Fruit fly (Drosophila melanogaster) whole organism, embryonic: ENCODE data around the gene Sym.
A peak's percentile ranks its signal among the peaks of the same experiment; 100 is the strongest.

ENCODE experiments used
- Abd-B ChIP-seq: fragments of 200-800 bp; sonication (Bioruptor generic); optimal IDR thresholded peaks from 2 replicates; lab custom pipeline; 2018; ENCODE audit warnings: missing biosample characterization, mild to moderate bottlenecking, missing genetic modification characterization, moderate library complexity
- Blimp-1 ChIP-seq: fragments of 200-800 bp; sonication (Bioruptor generic); optimal IDR thresholded peaks from 3 replicates; lab custom pipeline; 2018; ENCODE audit warnings: missing biosample characterization, missing genetic modification characterization, mild to moderate bottlenecking, moderate library complexity, missing genetic modification reagents
- CG10366 ChIP-seq: fragments of 200-800 bp; sonication (Bioruptor generic); IDR thresholded peaks from 2 replicates; pipeline ENCODE4 v1.3.6; 2022; ENCODE audit warnings: missing biosample characterization, missing genetic modification characterization
- CG11398 ChIP-seq: fragments of 200-800 bp; sonication (Bioruptor generic); optimal IDR thresholded peaks from 2 replicates; lab custom pipeline; 2016; ENCODE audit warnings: missing biosample characterization, missing genetic modification characterization
- CG11695 ChIP-seq: fragments of 200-800 bp; sonication (Bioruptor generic); IDR thresholded peaks from 3 replicates; pipeline ENCODE4 v1.3.6; 2022; ENCODE audit warnings: missing biosample characterization, missing genetic modification characterization
- CG11723 ChIP-seq: fragments of 200-800 bp; sonication (Bioruptor generic); optimal IDR thresholded peaks from 2 replicates; lab custom pipeline; 2017; ENCODE audit warnings: missing biosample characterization, mild to moderate bottlenecking, missing genetic modification characterization
- CG12769 ChIP-seq: fragments of 200-800 bp; sonication (Bioruptor generic); optimal IDR thresholded peaks from 2 replicates; lab custom pipeline; 2019; ENCODE audit warnings: missing biosample characterization, mild to moderate bottlenecking, missing genetic modification characterization, moderate library complexity
- CG13424 ChIP-seq: fragments of 200-800 bp; sonication (Bioruptor generic); optimal IDR thresholded peaks from 2 replicates; lab custom pipeline; 2019; ENCODE audit warnings: missing biosample characterization, mild to moderate bottlenecking, missing genetic modification characterization, moderate library complexity
- CG15073 ChIP-seq: fragments of 200-800 bp; sonication (Bioruptor generic); optimal IDR thresholded peaks from 2 replicates; lab custom pipeline; 2016; ENCODE audit warnings: missing biosample characterization, missing genetic modification characterization
- CG18262 ChIP-seq: fragments of 200-800 bp; optimal IDR thresholded peaks from 3 replicates; lab custom pipeline; 2019; ENCODE audit warnings: missing biosample characterization, mild to moderate bottlenecking, missing genetic modification characterization, moderate library complexity
- CG2875 ChIP-seq: fragments of 200-800 bp; sonication (Bioruptor generic); optimal IDR thresholded peaks from 2 replicates; lab custom pipeline; 2017; ENCODE audit warnings: missing biosample characterization, mild to moderate bottlenecking, missing genetic modification characterization, missing genetic modification reagents
- CG3847 ChIP-seq: fragments of 200-800 bp; sonication (Bioruptor generic); IDR thresholded peaks from 2 replicates; pipeline ENCODE4 v1.3.6; 2022; ENCODE audit warnings: missing biosample characterization, missing genetic modification characterization
- CG4282 ChIP-seq: fragments of 200-800 bp; sonication (Bioruptor generic); optimal IDR thresholded peaks from 2 replicates; lab custom pipeline; 2016; ENCODE audit warnings: missing biosample characterization, missing genetic modification characterization
- CG7839 ChIP-seq: fragments of 200-800 bp; sonication (Bioruptor generic); optimal IDR thresholded peaks from 3 replicates; lab custom pipeline; 2018; ENCODE audit warnings: missing biosample characterization, mild to moderate bottlenecking, missing genetic modification characterization, moderate library complexity
- CG7928 ChIP-seq: fragments of 200-800 bp; sonication (Bioruptor generic); optimal IDR thresholded peaks from 2 replicates; lab custom pipeline; 2017; ENCODE audit warnings: missing biosample characterization, mild to moderate bottlenecking, missing genetic modification characterization
- CG8944 ChIP-seq: fragments of 200-800 bp; sonication (Bioruptor generic); optimal IDR thresholded peaks from 3 replicates; lab custom pipeline; 2016; ENCODE audit warnings: missing biosample characterization, missing genetic modification characterization
- CG9727 ChIP-seq: fragments of 200-800 bp; sonication (Bioruptor generic); optimal IDR thresholded peaks from 3 replicates; lab custom pipeline; 2017; ENCODE audit warnings: missing biosample characterization, mild to moderate bottlenecking, missing genetic modification characterization
- CTCF ChIP-seq: fragments of 200-800 bp; sonication (Bioruptor generic); optimal IDR thresholded peaks from 2 replicates; lab custom pipeline; 2017; ENCODE audit warnings: missing biosample characterization, mild to moderate bottlenecking, missing genetic modification characterization, moderate library complexity
- CoRest ChIP-seq: fragments of 200-800 bp; sonication (Bioruptor generic); optimal IDR thresholded peaks from 3 replicates; lab custom pipeline; 2018; ENCODE audit warnings: missing biosample characterization, mild to moderate bottlenecking, missing genetic modification characterization, moderate library complexity
- Dbx ChIP-seq: fragments of 200-800 bp; sonication (Bioruptor generic); IDR thresholded peaks from 3 replicates; pipeline ENCODE4 v1.3.6; 2022; ENCODE audit warnings: missing biosample characterization, missing genetic modification characterization
- E2f2 ChIP-seq: fragments of 200-800 bp; sonication (Bioruptor generic); IDR thresholded peaks from 2 replicates; pipeline ENCODE4 v1.3.6; 2022; ENCODE audit warnings: missing biosample characterization, missing genetic modification characterization
- Fer2 ChIP-seq: fragments of 200-800 bp; sonication (Bioruptor generic); optimal IDR thresholded peaks from 2 replicates; lab custom pipeline; 2018; ENCODE audit warnings: missing biosample characterization, mild to moderate bottlenecking, missing genetic modification characterization, moderate library complexity
- Gug ChIP-seq: fragments of 200-800 bp; sonication (Bioruptor generic); IDR thresholded peaks from 4 replicates; pipeline ENCODE4 v1.3.6; 2022; ENCODE audit warnings: missing biosample characterization, missing genetic modification characterization
- Hr51 ChIP-seq, 2 experiments: fragments of 200-800 bp; sonication (Bioruptor generic); optimal IDR thresholded peaks; 2 replicates in 1 of 2; 3 replicates in 1 of 2; lab custom pipeline; 2016 to 2018; ENCODE audit warnings: missing biosample characterization in 2 of 2, missing genetic modification characterization in 2 of 2, mild to moderate bottlenecking in 1 of 2, moderate library complexity in 1 of 2
- Lhr ChIP-seq: fragments of 200-800 bp; sonication (Bioruptor generic); optimal IDR thresholded peaks from 3 replicates; lab custom pipeline; 2017; ENCODE audit warnings: mild to moderate bottlenecking, missing biosample characterization, missing genetic modification reagents, missing genetic modification characterization
- Myb ChIP-seq: fragments of 200-800 bp; sonication (Bioruptor generic); optimal IDR thresholded peaks from 2 replicates; lab custom pipeline; 2016; ENCODE audit warnings: missing biosample characterization, missing genetic modification characterization
- Oli ChIP-seq: fragments of 200-800 bp; sonication (Bioruptor generic); optimal IDR thresholded peaks from 2 replicates; lab custom pipeline; 2018; ENCODE audit warnings: missing biosample characterization, mild to moderate bottlenecking, missing genetic modification characterization, moderate library complexity
- Ptx1 ChIP-seq: fragments of 200-800 bp; sonication (Bioruptor generic); IDR thresholded peaks from 2 replicates; pipeline ENCODE4 v1.3.6; 2022; ENCODE audit warnings: missing biosample characterization, missing genetic modification characterization
- Rx ChIP-seq: fragments of 200-800 bp; sonication (Bioruptor generic); IDR thresholded peaks from 2 replicates; pipeline ENCODE4 v1.3.6; 2022; ENCODE audit warnings: missing biosample characterization, missing genetic modification characterization
- Sox102F ChIP-seq: fragments of 200-800 bp; sonication (Bioruptor generic); optimal IDR thresholded peaks from 2 replicates; lab custom pipeline; 2018; ENCODE audit warnings: missing biosample characterization, mild to moderate bottlenecking, missing genetic modification characterization, moderate library complexity
- Stat92E ChIP-seq, 3 experiments: fragments of >200 bp in 2 of 3; fragments of 200-800 bp in 1 of 3; sonication (Bioruptor generic) in 1 of 3; optimal IDR thresholded peaks; 2 replicates each; lab custom pipeline; 2017 to 2019; ENCODE audit warnings: missing biosample characterization in 3 of 3, missing genetic modification characterization in 3 of 3, mild to moderate bottlenecking in 1 of 3, moderate library complexity in 1 of 3
- ase ChIP-seq: fragments of 200-800 bp; sonication (Bioruptor generic); IDR thresholded peaks from 3 replicates; pipeline ENCODE4 v1.3.6; 2022; ENCODE audit warnings: missing biosample characterization, missing genetic modification characterization
- bab2 ChIP-seq: fragments of 200-800 bp; sonication (Bioruptor generic); optimal IDR thresholded peaks from 2 replicates; lab custom pipeline; 2016; ENCODE audit warnings: missing biosample characterization, missing genetic modification characterization
- cg ChIP-seq: fragments of 200-800 bp; sonication (Bioruptor generic); optimal IDR thresholded peaks from 3 replicates; lab custom pipeline; 2019; ENCODE audit warnings: missing biosample characterization, mild to moderate bottlenecking, missing genetic modification characterization, moderate library complexity
- ci ChIP-seq: fragments of 200-800 bp; sonication (Bioruptor generic); IDR thresholded peaks from 3 replicates; pipeline ENCODE4 v1.3.6; 2022; ENCODE audit warnings: missing biosample characterization, missing genetic modification characterization
- corto ChIP-seq: fragments of 200-800 bp; sonication (Bioruptor generic); optimal IDR thresholded peaks from 2 replicates; lab custom pipeline; 2016; ENCODE audit warnings: missing biosample characterization, mild to moderate bottlenecking, missing genetic modification characterization, moderate library complexity
- esg ChIP-seq: fragments of 200-800 bp; sonication (Bioruptor generic); conservative IDR thresholded peaks from 2 replicates; pipeline ENCODE4 v1.3.6; 2022; ENCODE audit warnings: missing biosample characterization, missing genetic modification characterization
- gfzf ChIP-seq: fragments of 200-800 bp; sonication (Bioruptor generic); optimal IDR thresholded peaks from 2 replicates; lab custom pipeline; 2016; ENCODE audit warnings: missing biosample characterization, mild to moderate bottlenecking, missing genetic modification characterization, moderate library complexity
- hbn ChIP-seq: fragments of 200-800 bp; sonication (Bioruptor generic); IDR thresholded peaks from 2 replicates; pipeline ENCODE4 v1.3.6; 2022; ENCODE audit warnings: missing biosample characterization, missing genetic modification characterization; ENCODE audit not compliant: partially characterized antibody
- kay ChIP-seq: fragments of 200-800 bp; sonication (Bioruptor generic); optimal IDR thresholded peaks from 2 replicates; lab custom pipeline; 2016; ENCODE audit warnings: missing biosample characterization, missing genetic modification characterization
- lab ChIP-seq: fragments of 200-800 bp; sonication (Bioruptor generic); optimal IDR thresholded peaks from 3 replicates; lab custom pipeline; 2017; ENCODE audit warnings: missing biosample characterization, missing genetic modification characterization, mild to moderate bottlenecking, moderate library complexity, missing genetic modification reagents
- mirr ChIP-seq: fragments of 200-800 bp; sonication (Bioruptor generic); optimal IDR thresholded peaks from 3 replicates; lab custom pipeline; 2018; ENCODE audit warnings: missing biosample characterization, mild to moderate bottlenecking, missing genetic modification characterization
- pfk ChIP-seq: fragments of 200-800 bp; sonication (Bioruptor generic); optimal IDR thresholded peaks from 2 replicates; lab custom pipeline; 2018; ENCODE audit warnings: missing biosample characterization, mild to moderate bottlenecking, missing genetic modification characterization, moderate library complexity
- run ChIP-seq: fragments of 200-800 bp; sonication (Bioruptor generic); optimal IDR thresholded peaks from 3 replicates; lab custom pipeline; 2018; ENCODE audit warnings: missing biosample characterization, mild to moderate bottlenecking, missing genetic modification characterization
- scrt ChIP-seq: fragments of 200-800 bp; sonication (Bioruptor generic); optimal IDR thresholded peaks from 2 replicates; lab custom pipeline; 2018; ENCODE audit warnings: missing biosample characterization, mild to moderate bottlenecking, missing genetic modification characterization, moderate library complexity
- slp2 ChIP-seq: fragments of 200-800 bp; sonication (Bioruptor generic); optimal IDR thresholded peaks from 2 replicates; lab custom pipeline; 2016; ENCODE audit warnings: missing biosample characterization, missing genetic modification characterization
- ssp ChIP-seq: fragments of 200-800 bp; sonication (Bioruptor generic); IDR thresholded peaks from 2 replicates; pipeline ENCODE4 v1.3.6; 2022; ENCODE audit warnings: missing biosample characterization, missing genetic modification characterization
- unpg ChIP-seq: fragments of 200-800 bp; sonication (Bioruptor generic); optimal IDR thresholded peaks from 3 replicates; lab custom pipeline; 2018; ENCODE audit warnings: missing biosample characterization, mild to moderate bottlenecking, missing genetic modification characterization, moderate library complexity
- wdn ChIP-seq: fragments of 200-800 bp; sonication (Bioruptor generic); IDR thresholded peaks from 2 replicates; pipeline ENCODE4 v1.3.6; 2022; ENCODE audit warnings: missing biosample characterization, missing genetic modification characterization

Sym gene

DNA sequence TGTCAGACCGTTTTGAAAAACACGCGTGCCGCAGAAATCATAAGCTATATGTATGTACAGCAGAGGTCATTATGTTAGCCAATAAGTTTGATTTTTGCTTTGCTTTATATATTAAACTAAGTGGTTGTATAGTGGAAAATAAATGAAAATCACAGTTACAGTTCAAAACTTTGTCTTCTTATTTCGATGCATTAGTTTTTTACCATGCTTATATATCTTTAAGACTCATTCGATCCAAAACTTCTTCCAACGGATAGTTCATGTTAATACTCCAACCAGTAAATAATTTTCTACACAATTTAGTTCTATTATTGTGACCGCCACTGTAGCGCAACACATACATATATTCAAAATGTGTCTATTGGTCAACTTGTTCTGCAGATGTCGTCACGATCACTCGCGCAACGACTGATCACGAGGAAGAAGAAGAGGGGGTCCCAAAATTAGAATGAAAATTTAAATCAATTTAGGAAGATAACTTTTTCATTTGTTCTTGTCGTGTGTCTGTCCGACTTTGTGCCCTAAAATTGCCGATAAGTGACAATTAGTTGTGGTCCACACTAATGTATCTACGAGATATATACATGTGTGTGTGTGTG, 36.7 kb downstream of the Sym start (continued):
- no peak for TF ChIP-seq wdn (GFP tag; lab: Robert Waterston, UW)
- no peak for TF ChIP-seq corto (GFP tag; lab: Kevin White, UChicago)
- no peak for TF ChIP-seq Fer2 (tag; lab: Kevin White, UChicago)
- TF ChIP-seq Dbx = 0 out of 3 replicates have a peak, but pooled peaks have one; percentile 42
- peak; percentile 36; the same call in 1 of the 2 replicates for TF ChIP-seq E2f2
- peak; percentile 34 for TF ChIP-seq cg (GFP tag; lab: Kevin White, UChicago)
- TF ChIP-seq CG11723 (GFP tag; lab: Kevin White, UChicago) = peak; percentile 47
- peak; percentile 86 for TF ChIP-seq CG18262 (tag; lab: Kevin White, UChicago)
- no peak for TF ChIP-seq CG4282 (GFP tag; lab: Kevin White, UChicago)
- no peak for TF ChIP-seq gfzf (GFP tag; lab: Kevin White, UChicago)
- TF ChIP-seq hbn (GFP tag; lab: Robert Waterston, UW) = no peak
- peak in 1 of 2 experiments; percentile 77 for TF ChIP-seq Hr51 (GFP tag; optimal IDR thresholded peaks at IDR 0.05; lab: Kevin White, UChicago)
- TF ChIP-seq CG7839 (tag; lab: Kevin White, UChicago) = peak; percentile 74
- no peak for TF ChIP-seq CTCF
- TF ChIP-seq slp2 (GFP tag; lab: Kevin White, UChicago) = peak; percentile 8
- TF ChIP-seq CG9727 = peak; percentile 69
- TF ChIP-seq CG11398 (GFP tag; lab: Kevin White, UChicago) = peak; percentile 8
- TF ChIP-seq CG3847 = peak; percentile 27; the same call in 1 of the 2 replicates
- TF ChIP-seq CG7928 (GFP tag; lab: Kevin White, UChicago) = peak; percentile 1
- peak; percentile 76 for TF ChIP-seq Oli (tag; lab: Kevin White, UChicago)
- TF ChIP-seq CG13424 (tag; lab: Kevin White, UChicago) = peak; percentile 82
- peak; percentile 66 for TF ChIP-seq lab
- no peak for TF ChIP-seq pfk (GFP tag; lab: Kevin White, UChicago)
- TF ChIP-seq Sox102F = peak; percentile 71
- TF ChIP-seq scrt (GFP tag; lab: Kevin White, UChicago) = no peak
- TF ChIP-seq Myb = no peak
- TF ChIP-seq Ptx1 (GFP tag; lab: Robert Waterston, UW) = peak; percentile 47; the same call in 1 of the 2 replicates
- TF ChIP-seq ase (GFP tag; lab: Robert Waterston, UW) = 0 out of 3 replicates have a peak, but pooled peaks have one; percentile 40
- TF ChIP-seq CG10366 (GFP tag; lab: Robert Waterston, UW) = peak; percentile 17; the same call in 1 of the 2 replicates
- TF ChIP-seq CG8944 (GFP tag; lab: Kevin White, UChicago) = no peak
- TF ChIP-seq ci (GFP tag; lab: Robert Waterston, UW) = peak; percentile 58; the same call in 2 of the 3 replicates
- no peak for TF ChIP-seq Blimp-1 (GFP tag; lab: Kevin White, UChicago)
- TF ChIP-seq run (tag; lab: Kevin White, UChicago) = peak; percentile 25
- peak; percentile 30; the same call in 1 of the 4 replicates for TF ChIP-seq Gug (GFP tag; lab: Robert Waterston, UW)
- no peak for TF ChIP-seq CG15073 (GFP tag; lab: Kevin White, UChicago)
- peak; percentile 6 for TF ChIP-seq Lhr (GFP tag; lab: Kevin White, UChicago)
- peak; percentile 77 for TF ChIP-seq CG11695 (GFP tag; lab: Robert Waterston, UW)
- peak; percentile 80 for TF ChIP-seq CoRest (tag; lab: Kevin White, UChicago)
- TF ChIP-seq CG2875 (GFP tag; lab: Kevin White, UChicago) = peak; percentile 43
- peak; percentile 3 for TF ChIP-seq bab2
- no peak for TF ChIP-seq CG12769
- TF ChIP-seq esg (GFP tag; lab: Robert Waterston, UW) = peak; percentile 47; the same call in 1 of the 2 replicates
- no peak for TF ChIP-seq kay (GFP tag; lab: Kevin White, UChicago)
- TF ChIP-seq Abd-B (GFP tag; lab: Kevin White, UChicago) = peak; percentile 51
- TF ChIP-seq ssp (GFP tag; lab: Robert Waterston, UW) = peak; percentile 15; the same call in 1 of the 2 replicates
- 0 out of 2 replicates have a peak, but pooled peaks have one; percentile 12 for TF ChIP-seq Rx (GFP tag; lab: Robert Waterston, UW)
- no peak for TF ChIP-seq unpg (GFP tag; lab: Kevin White, UChicago)
- TF ChIP-seq mirr = peak; percentile 40
- TF ChIP-seq Stat92E (GFP tag; optimal IDR thresholded peaks at IDR 0.05; lab: Kevin White, UChicago) = peak in 1 of 3 experiments; percentile 33
